Fruit fly (Drosophila melanogaster): Measurements from ENCODE around the gene CG14384.
A peak's percentile ranks its signal among the peaks of the same experiment; 100 is the strongest.

Gene CG14384

DNA sequence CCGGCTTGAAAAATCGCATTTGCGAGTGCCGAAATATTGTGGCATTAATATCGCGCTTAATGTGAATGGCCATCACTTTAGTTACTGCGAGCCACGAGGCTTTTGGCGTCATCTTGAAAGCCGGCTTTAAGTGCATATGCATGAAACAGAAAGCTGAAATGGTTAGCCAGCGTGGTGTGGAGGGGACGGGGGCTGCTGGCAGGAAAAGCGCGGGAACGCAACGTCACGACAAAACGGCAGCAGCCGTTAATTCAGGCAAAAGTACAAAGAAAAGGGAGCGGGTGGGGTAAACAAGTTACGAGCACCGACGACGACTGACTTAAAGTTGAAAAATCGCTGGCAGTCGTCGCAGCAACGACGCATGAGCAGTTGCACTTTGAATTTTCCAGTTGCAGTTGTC is 47.9 kb upstream of the CG14384 start:
- no peak for TF ChIP-seq dsf (GFP tag; optimal IDR thresholded peaks at IDR 0.05; ENCODE audit: borderline replicate concordance)
- TF ChIP-seq OdsH (GFP tag; optimal IDR thresholded peaks at IDR 0.05): no peak
- TF ChIP-seq h (GFP tag; optimal IDR thresholded peaks at IDR 0.05): no peak
- no peak for TF ChIP-seq brk (GFP tag; optimal IDR thresholded peaks at IDR 0.05)
- TF ChIP-seq jim (GFP tag; optimal IDR thresholded peaks at IDR 0.05): no peak
- no peak for TF ChIP-seq GATAd (GFP tag; optimal IDR thresholded peaks at IDR 0.05)
- no peak for TF ChIP-seq Sp1 (GFP tag; optimal IDR thresholded peaks at IDR 0.05)
- no peak for TF ChIP-seq CG32264 (GFP tag; optimal IDR thresholded peaks at IDR 0.05)
- TF ChIP-seq usp (GFP tag; optimal IDR thresholded peaks at IDR 0.05): no peak
- no peak for TF ChIP-seq foxo (GFP tag; optimal IDR thresholded peaks at IDR 0.05)
- TF ChIP-seq sv (GFP tag; optimal IDR thresholded peaks at IDR 0.05): no peak
- no peak for TF ChIP-seq Rel (GFP tag; optimal IDR thresholded peaks at IDR 0.05)
- TF ChIP-seq Rel (tag; optimal IDR thresholded peaks at IDR 0.05): no peak

DNA sequence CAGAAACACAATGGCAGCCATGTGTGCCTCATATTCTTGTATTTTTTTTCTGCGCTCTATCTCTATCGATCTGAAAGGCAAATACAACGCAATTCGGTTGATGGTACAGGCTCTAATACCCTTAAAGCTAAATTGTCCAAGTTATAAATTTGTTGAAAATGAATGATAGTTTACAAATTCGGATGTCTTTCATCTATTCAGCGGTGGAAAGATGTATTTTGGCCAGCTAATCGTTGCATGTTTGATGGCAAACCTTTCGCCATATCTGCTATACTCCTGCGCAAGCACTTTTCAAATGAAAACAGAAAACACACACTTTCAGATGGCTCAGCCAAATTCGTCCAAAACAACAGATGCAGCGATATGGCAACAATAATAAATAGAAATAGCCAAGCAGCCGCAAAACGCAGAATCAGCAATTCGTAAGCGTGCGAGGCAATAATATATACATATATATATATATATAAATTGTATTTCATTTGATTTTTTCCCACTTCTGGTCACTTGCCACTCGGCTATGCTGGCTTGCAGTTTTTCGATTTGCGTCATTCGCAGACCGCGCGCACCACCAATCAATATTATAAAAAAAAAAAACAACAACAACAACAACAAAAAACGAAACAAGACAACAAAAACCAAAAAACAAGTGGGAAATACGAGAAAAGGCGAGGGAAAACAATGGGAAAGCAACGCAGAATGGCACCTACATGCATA is 46.8 kb upstream of the CG14384 start:
- no peak for TF ChIP-seq Sp1 (GFP tag; optimal IDR thresholded peaks at IDR 0.05)
- no peak for TF ChIP-seq br (GFP tag; optimal IDR thresholded peaks at IDR 0.05)
- TF ChIP-seq sage (GFP tag; optimal IDR thresholded peaks at IDR 0.05): no peak
- no peak for TF ChIP-seq lola (GFP tag; optimal IDR thresholded peaks at IDR 0.05)
- no peak for TF ChIP-seq N (GFP tag; optimal IDR thresholded peaks at IDR 0.05)
- TF ChIP-seq Jra (GFP tag; optimal IDR thresholded peaks at IDR 0.05): no peak
- TF ChIP-seq HLH106 (tag; optimal IDR thresholded peaks at IDR 0.05): no peak
- no peak for TF ChIP-seq sv (GFP tag; optimal IDR thresholded peaks at IDR 0.05)
- no peak for TF ChIP-seq OdsH (GFP tag; optimal IDR thresholded peaks at IDR 0.05)
- TF ChIP-seq woc (GFP tag; optimal IDR thresholded peaks at IDR 0.05): no peak
- TF ChIP-seq Mio (GFP tag; optimal IDR thresholded peaks at IDR 0.05): no peak
- TF ChIP-seq Dfd (GFP tag; optimal IDR thresholded peaks at IDR 0.05): no peak
- TF ChIP-seq Dif (GFP tag; optimal IDR thresholded peaks at IDR 0.05; ENCODE audit: partially characterized antibody): no peak
- no peak for TF ChIP-seq CrebA (GFP tag; optimal IDR thresholded peaks at IDR 0.05; ENCODE audit: borderline replicate concordance)

DNA sequence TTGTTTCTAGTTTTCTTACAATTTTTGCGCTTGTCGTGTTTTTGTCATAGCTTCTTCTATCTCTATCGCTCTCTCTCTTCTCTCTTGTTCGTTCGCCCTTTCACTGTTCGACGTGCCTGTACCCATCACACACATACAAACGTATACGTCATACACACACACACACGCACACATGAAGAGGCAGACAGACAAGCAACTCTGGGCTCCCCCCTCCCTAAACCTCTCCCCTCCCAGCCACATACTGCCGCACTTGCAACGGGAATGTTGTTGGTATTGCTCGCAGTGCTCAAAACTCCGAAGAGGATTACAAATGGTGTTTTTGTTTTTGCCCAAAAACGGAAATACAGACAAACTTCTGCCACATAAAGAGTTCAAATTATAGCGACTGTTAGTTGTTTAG is 45.5 kb upstream of the CG14384 start:
- TF ChIP-seq CG32264 (GFP tag; optimal IDR thresholded peaks at IDR 0.05): no peak
- no peak for TF ChIP-seq Hr78 (GFP tag; optimal IDR thresholded peaks at IDR 0.05)
- peak; percentile 34 for TF ChIP-seq psq (GFP tag; optimal IDR thresholded peaks at IDR 0.05)
- TF ChIP-seq sage (GFP tag; optimal IDR thresholded peaks at IDR 0.05): no peak
- TF ChIP-seq Rel (GFP tag; optimal IDR thresholded peaks at IDR 0.05): no peak
- TF ChIP-seq Rel (tag; optimal IDR thresholded peaks at IDR 0.05): no peak
- TF ChIP-seq dl (GFP tag; optimal IDR thresholded peaks at IDR 0.05; ENCODE audit: insufficient read depth in 1 of 2, partially characterized antibody in 2 of 2): peak in 1 of 2 experiments; percentile 7
- no peak for TF ChIP-seq br (GFP tag; optimal IDR thresholded peaks at IDR 0.05)
- peak; percentile 21 for TF ChIP-seq Hr83 (GFP tag; optimal IDR thresholded peaks at IDR 0.05; ENCODE audit: poor library complexity, severe bottlenecking)

DNA sequence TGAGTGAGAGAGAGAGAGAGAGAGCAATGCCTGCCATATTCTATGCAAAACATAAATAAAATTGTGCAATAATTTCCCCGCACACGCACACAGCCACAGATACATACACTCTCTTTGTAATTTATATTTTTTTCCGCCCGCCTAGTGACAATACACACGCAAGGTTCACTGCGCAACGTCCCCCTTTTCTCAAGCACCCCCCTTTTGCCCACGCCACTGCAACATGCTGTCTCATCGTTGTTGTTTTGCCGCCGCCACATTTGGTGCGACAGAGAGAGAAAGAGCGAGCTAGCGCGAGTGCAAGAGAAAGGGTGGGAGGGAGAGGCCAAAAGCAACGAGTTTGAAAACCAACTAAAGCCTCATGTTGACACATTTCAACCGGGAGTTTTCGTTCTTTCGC is 44.8 kb upstream of the CG14384 start:
- TF ChIP-seq h (GFP tag; optimal IDR thresholded peaks at IDR 0.05) (peak; percentile 85), sv (GFP tag; optimal IDR thresholded peaks at IDR 0.05) (peak; percentile 45), pan (optimal IDR thresholded peaks at IDR 0.05) (no peak), ey (GFP tag; optimal IDR thresholded peaks at IDR 0.05) (peak; percentile 82), woc (GFP tag; optimal IDR thresholded peaks at IDR 0.05) (peak; percentile 47), Sp1 (GFP tag; optimal IDR thresholded peaks at IDR 0.05) (peak; percentile 60), CG32264 (GFP tag; optimal IDR thresholded peaks at IDR 0.05) (peak; percentile 21), Rel (GFP tag; optimal IDR thresholded peaks at IDR 0.05) (no peak), Rel (tag; optimal IDR thresholded peaks at IDR 0.05) (peak; percentile 60), rgr (GFP tag; optimal IDR thresholded peaks at IDR 0.05) (peak; percentile 80), Hr83 (GFP tag; optimal IDR thresholded peaks at IDR 0.05; ENCODE audit: poor library complexity, severe bottlenecking) (peak; percentile 78), jim (GFP tag; optimal IDR thresholded peaks at IDR 0.05) (peak; percentile 11), OdsH (GFP tag; optimal IDR thresholded peaks at IDR 0.05) (peak; percentile 64), fru (GFP tag; optimal IDR thresholded peaks at IDR 0.05) (peak; percentile 83), br (GFP tag; optimal IDR thresholded peaks at IDR 0.05) (peak; percentile 81), Vsx2 (GFP tag; optimal IDR thresholded peaks at IDR 0.05; ENCODE audit: partially characterized antibody) (no peak), CG9705 (GFP tag; optimal IDR thresholded peaks at IDR 0.05) (peak; percentile 7), Hr78 (GFP tag; optimal IDR thresholded peaks at IDR 0.05) (no peak), Dif (GFP tag; optimal IDR thresholded peaks at IDR 0.05; ENCODE audit: partially characterized antibody) (peak; percentile 41), Jra (GFP tag; optimal IDR thresholded peaks at IDR 0.05) (peak; percentile 49), foxo (GFP tag; optimal IDR thresholded peaks at IDR 0.05) (peak; percentile 64 to 83), psq (GFP tag; optimal IDR thresholded peaks at IDR 0.05) (peak; percentile 75), Abd-B (GFP tag; optimal IDR thresholded peaks at IDR 0.05) (no peak), sage (GFP tag; optimal IDR thresholded peaks at IDR 0.05) (no peak), HLH106 (tag; optimal IDR thresholded peaks at IDR 0.05) (peak; percentile 61), N (GFP tag; optimal IDR thresholded peaks at IDR 0.05) (peak; percentile 72), CrebA (GFP tag; optimal IDR thresholded peaks at IDR 0.05; ENCODE audit: borderline replicate concordance) (no peak)
